Worm (Caenorhabditis elegans): ENCODE results near the gene srb-3.

The srb-3 gene

ce11 chrII:5181497-5181896 is 14.9 kb upstream of the srb-3 start (continued):
- TF ChIP-seq fkh-6 (tag; optimal IDR thresholded peaks at IDR 0.05) (no peak), T23F11.4 (GFP tag; optimal IDR thresholded peaks at IDR 0.05) (no peak), lim-6 (tag; optimal IDR thresholded peaks at IDR 0.05) (no peak), sox-4 (tag; optimal IDR thresholded peaks at IDR 0.05) (no peak), che-1 (tag; optimal IDR thresholded peaks at IDR 0.05) (no peak), C38D4.7 (GFP tag; optimal IDR thresholded peaks at IDR 0.05) (no peak), pros-1 (tag; optimal IDR thresholded peaks at IDR 0.05) (peak; percentile 80), unc-55 (GFP tag; optimal IDR thresholded peaks at IDR 0.05) (peak; percentile 87), sox-2 (GFP tag; IDR thresholded peaks at IDR 0.05) (no peak), npax-4 (tag; optimal IDR thresholded peaks at IDR 0.05) (no peak), pqm-1 (tag; optimal IDR thresholded peaks at IDR 0.05) (no peak), pha-4 (tag; optimal IDR thresholded peaks at IDR 0.05) (no peak), ceh-31 (tag; optimal IDR thresholded peaks at IDR 0.05) (peak; percentile 88), unc-86 (tag; optimal IDR thresholded peaks at IDR 0.05) (no peak), C08G9.2 (tag; optimal IDR thresholded peaks at IDR 0.05) (no peak), pag-3 (tag; optimal IDR thresholded peaks at IDR 0.05; ENCODE audit: borderline replicate concordance) (no peak), F13H6.1 (tag; optimal IDR thresholded peaks at IDR 0.05) (peak; percentile 36), mec-3 (tag; optimal IDR thresholded peaks at IDR 0.05; ENCODE audit: borderline replicate concordance) (no peak), ceh-45 (GFP tag; IDR thresholded peaks at IDR 0.05) (no peak), ztf-16 (tag; optimal IDR thresholded peaks at IDR 0.05) (no peak), unc-42 (tag; optimal IDR thresholded peaks at IDR 0.05) (peak; percentile 51), K02D7.2 (tag; optimal IDR thresholded peaks at IDR 0.05) (no peak), pat-9 (tag; optimal IDR thresholded peaks at IDR 0.05) (no peak), ceh-24 (tag; optimal IDR thresholded peaks at IDR 0.05) (no peak), hlh-15 (tag; optimal IDR thresholded peaks at IDR 0.05) (no peak), ceh-14 (tag; optimal IDR thresholded peaks at IDR 0.05) (no peak)

- TF ChIP-seq ceh-18 (tag; optimal IDR thresholded peaks at IDR 0.05) (no peak), Y22D7AL.16 (tag; optimal IDR thresholded peaks at IDR 0.05) (no peak), pha-4 (tag; optimal IDR thresholded peaks at IDR 0.05) (no peak), tbx-7 (tag; optimal IDR thresholded peaks at IDR 0.05) (no peak), zip-5 (tag; optimal IDR thresholded peaks at IDR 0.05) (no peak), ztf-16 (tag; optimal IDR thresholded peaks at IDR 0.05) (no peak), hlh-13 (GFP tag; optimal IDR thresholded peaks at IDR 0.05) (no peak), hlh-30 (tag; optimal IDR thresholded peaks at IDR 0.05; ENCODE audit: insufficient read depth) (no peak), pqm-1 (tag; optimal IDR thresholded peaks at IDR 0.05) (no peak), che-1 (tag; optimal IDR thresholded peaks at IDR 0.05) (no peak), unc-55 (GFP tag; optimal IDR thresholded peaks at IDR 0.05) (no peak), C38D4.7 (GFP tag; optimal IDR thresholded peaks at IDR 0.05) (no peak), rnt-1 (tag; optimal IDR thresholded peaks at IDR 0.05) (no peak), unc-3 (GFP tag; conservative IDR thresholded peaks at IDR 0.05) (no peak), unc-3 (tag; optimal IDR thresholded peaks at IDR 0.05) (no peak), syd-9 (tag; optimal IDR thresholded peaks at IDR 0.05) (no peak), elt-4 (tag; optimal IDR thresholded peaks at IDR 0.05) (no peak), pha-2 (tag; optimal IDR thresholded peaks at IDR 0.05) (no peak), unc-42 (tag; optimal IDR thresholded peaks at IDR 0.05) (no peak), ceh-19 (GFP tag; optimal IDR thresholded peaks at IDR 0.05) (no peak), madf-2 (tag; optimal IDR thresholded peaks at IDR 0.05) (no peak)
These were observed 13.6 kb upstream of the srb-3 start for ce11 chrII:5180272-5180671.

ce11 chrII:5178609-5179008 is 12.0 kb upstream of the srb-3 start:
- TF ChIP-seq zip-5 (tag; optimal IDR thresholded peaks at IDR 0.05) (no peak), unc-42 (tag; optimal IDR thresholded peaks at IDR 0.05) (no peak), ceh-31 (tag; optimal IDR thresholded peaks at IDR 0.05) (no peak), K09A11.1 (tag; optimal IDR thresholded peaks at IDR 0.05; ENCODE audit: insufficient read depth) (no peak), elt-4 (tag; optimal IDR thresholded peaks at IDR 0.05) (no peak)

Data from whole organism, late embryonic.